Worm (Caenorhabditis elegans) whole organism, early embryonic: ENCODE data around the gene chk-2.

Experiments
- B0310.2 ChIP-seq: sonication (generic microtip); optimal IDR thresholded peaks from 2 replicates; lab custom pipeline; 2016; ENCODE audit warnings: mild to moderate bottlenecking, missing genetic modification characterization, missing compliant biosample characterization
- F13C5.2 ChIP-seq: sonication (generic microtip); optimal IDR thresholded peaks from 2 replicates; lab custom pipeline; 2017; ENCODE audit warnings: mild to moderate bottlenecking, missing genetic modification characterization, inconsistent platforms, missing compliant biosample characterization
- aly-1 ChIP-seq: sonication (generic microtip); optimal IDR thresholded peaks from 2 replicates; lab custom pipeline; 2016; ENCODE audit warnings: missing genetic modification characterization, missing compliant biosample characterization
- ama-1 ChIP-seq: fragments of 150-350 bp; optimal IDR thresholded peaks from 2 replicates; lab custom pipeline; 2014
- ceh-13 ChIP-seq: fragments of 200-800 bp; sonication (Bioruptor generic); optimal IDR thresholded peaks from 2 replicates; lab custom pipeline; 2018; ENCODE audit warnings: mild to moderate bottlenecking, missing genetic modification characterization, missing compliant biosample characterization
- ceh-36 ChIP-seq: sonication (generic microtip); optimal IDR thresholded peaks from 2 replicates; lab custom pipeline; 2016; ENCODE audit warnings: missing genetic modification characterization, inconsistent platforms, missing compliant biosample characterization
- ets-7 ChIP-seq: sonication (generic microtip); optimal IDR thresholded peaks from 2 replicates; lab custom pipeline; 2016; ENCODE audit warnings: missing genotype, missing genetic modification characterization, missing compliant biosample characterization
- flt-1 ChIP-seq: fragments of 200-800 bp; sonication (Bioruptor generic); IDR thresholded peaks from 2 replicates; pipeline ENCODE4 v1.3.6; 2022; ENCODE audit warnings: missing genetic modification characterization, missing compliant biosample characterization
- hmbx-1 ChIP-seq: sonication (generic microtip); optimal IDR thresholded peaks from 2 replicates; lab custom pipeline; 2016; ENCODE audit warnings: mild to moderate bottlenecking, missing genetic modification characterization, missing compliant biosample characterization
- hmg-4 ChIP-seq: fragments of 200-800 bp; sonication (Bioruptor generic); optimal IDR thresholded peaks from 2 replicates; lab custom pipeline; 2018; ENCODE audit warnings: mild to moderate bottlenecking, missing genetic modification characterization, missing compliant biosample characterization
- hnd-1 ChIP-seq: sonication (generic microtip); optimal IDR thresholded peaks from 2 replicates; lab custom pipeline; 2016; ENCODE audit warnings: missing genetic modification characterization, missing compliant biosample characterization
- pes-1 ChIP-seq: fragments of 200-800 bp; sonication (Bioruptor generic); IDR thresholded peaks from 2 replicates; pipeline ENCODE4 v1.3.6; 2022; ENCODE audit warnings: missing genetic modification reagents, missing genetic modification characterization, missing compliant biosample characterization
- scrt-1 ChIP-seq: fragments of 200-800 bp; sonication (Bioruptor generic); IDR thresholded peaks from 2 replicates; pipeline ENCODE4 v1.3.6; 2022; ENCODE audit warnings: missing genetic modification characterization, missing compliant biosample characterization
- sea-1 ChIP-seq: fragments of 200-800 bp; sonication (Bioruptor generic); conservative IDR thresholded peaks from 2 replicates; pipeline ENCODE4 v1.3.6; 2022; ENCODE audit warnings: missing genetic modification characterization, missing compliant biosample characterization
- tbx-11 ChIP-seq: fragments of 200-800 bp; sonication (Bioruptor generic); IDR thresholded peaks from 2 replicates; pipeline ENCODE4 v1.3.6; 2022; ENCODE audit warnings: missing genetic modification characterization, missing compliant biosample characterization
- tbx-37 ChIP-seq: fragments of 200-800 bp; sonication (Bioruptor generic); conservative IDR thresholded peaks from 2 replicates; pipeline ENCODE4 v1.3.6; 2022; ENCODE audit warnings: missing genetic modification reagents, missing genetic modification characterization, missing compliant biosample characterization
- tra-4 ChIP-seq: sonication (generic microtip); optimal IDR thresholded peaks from 2 replicates; lab custom pipeline; 2017; ENCODE audit warnings: missing genetic modification characterization, missing compliant biosample characterization

chk-2 gene

DNA sequence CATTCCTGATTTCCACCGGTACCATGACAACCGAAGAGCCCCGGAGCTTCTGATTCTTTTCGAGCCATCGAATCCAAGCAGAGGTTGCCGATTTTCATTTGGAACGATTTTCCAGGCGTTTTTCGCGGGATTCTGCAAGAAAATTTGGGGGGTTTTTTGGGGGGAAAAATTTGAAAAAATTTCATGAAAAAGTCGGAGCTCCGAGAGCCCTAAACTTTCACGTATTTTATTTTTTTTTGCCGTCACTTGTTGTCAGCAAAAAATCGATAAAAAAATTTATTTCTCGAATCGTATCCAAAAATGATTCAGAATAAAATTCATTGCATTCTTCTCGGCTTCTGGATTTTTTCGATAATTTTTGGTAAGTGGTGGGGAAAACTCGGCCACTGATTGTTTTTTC is 32.9 kb downstream of the chk-2 start, which contains the start of gene Y116F11B.13:
TSS of gene Y116F11B.13 (plus strand) at position 301 of the 400 bp plus-strand sequence.
- TF ChIP-seq hmbx-1 (tag; lab: Kevin White, UChicago) (no peak), hmg-4 (GFP tag; lab: Kevin White, UChicago) (no peak), scrt-1 (GFP tag; lab: Robert Waterston, UW) (no peak), aly-1 (tag; lab: Kevin White, UChicago) (no peak), sea-1 (GFP tag; lab: Robert Waterston, UW) (no peak), tbx-37 (no peak), tbx-11 (GFP tag; lab: Robert Waterston, UW) (no peak), hnd-1 (no peak), tra-4 (tag; lab: Kevin White, UChicago) (no peak), B0310.2 (tag; lab: Kevin White, UChicago) (no peak), pes-1 (GFP tag; lab: Robert Waterston, UW) (no peak), ceh-36 (tag; lab: Kevin White, UChicago) (no peak), flt-1 (GFP tag; lab: Robert Waterston, UW) (no peak), ets-7 (tag; lab: Kevin White, UChicago) (no peak), F13C5.2 (no peak), ceh-13 (GFP tag; lab: Kevin White, UChicago) (no peak), ama-1 (lab: Kevin White, UChicago) (no peak)

DNA sequence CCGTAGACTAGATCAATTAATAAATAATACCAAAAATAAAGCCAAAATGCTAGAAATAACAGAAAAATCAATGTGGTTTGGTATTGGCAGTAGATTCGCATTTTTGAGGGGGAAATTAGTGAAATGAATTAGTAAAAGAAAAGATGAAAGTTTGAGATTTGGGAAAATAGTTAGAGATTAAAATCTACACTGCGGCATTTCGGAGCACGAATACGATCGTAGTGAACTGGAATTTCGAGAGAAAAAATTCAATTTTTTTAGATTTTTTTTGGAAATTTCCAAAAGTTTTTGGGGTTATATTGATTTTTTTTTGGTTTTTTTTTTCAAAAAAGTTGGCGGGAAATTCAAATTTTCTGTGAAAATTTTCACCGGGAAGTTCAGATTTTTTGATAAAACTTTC is 47.9 kb downstream of the chk-2 start, which contains the start of gene Y116F11B.9:
TSS of gene Y116F11B.9 (minus strand) at position 101 of the 400 bp plus-strand sequence.
- no peak for TF ChIP-seq ets-7 (tag; lab: Kevin White, UChicago)
- no peak for TF ChIP-seq tbx-37
- no peak for TF ChIP-seq hnd-1
- no peak for TF ChIP-seq hmbx-1 (tag; lab: Kevin White, UChicago)
- TF ChIP-seq ceh-36 (tag; lab: Kevin White, UChicago) = no peak
- TF ChIP-seq hmg-4 (GFP tag; lab: Kevin White, UChicago) = no peak
- TF ChIP-seq ama-1 (lab: Kevin White, UChicago) = no peak
- no peak for TF ChIP-seq sea-1 (GFP tag; lab: Robert Waterston, UW)
- TF ChIP-seq tbx-11 (GFP tag; lab: Robert Waterston, UW) = no peak
- TF ChIP-seq scrt-1 (GFP tag; lab: Robert Waterston, UW) = no peak
- no peak for TF ChIP-seq pes-1 (GFP tag; lab: Robert Waterston, UW)
- TF ChIP-seq tra-4 (tag; lab: Kevin White, UChicago) = no peak
- TF ChIP-seq B0310.2 (tag; lab: Kevin White, UChicago) = no peak

DNA sequence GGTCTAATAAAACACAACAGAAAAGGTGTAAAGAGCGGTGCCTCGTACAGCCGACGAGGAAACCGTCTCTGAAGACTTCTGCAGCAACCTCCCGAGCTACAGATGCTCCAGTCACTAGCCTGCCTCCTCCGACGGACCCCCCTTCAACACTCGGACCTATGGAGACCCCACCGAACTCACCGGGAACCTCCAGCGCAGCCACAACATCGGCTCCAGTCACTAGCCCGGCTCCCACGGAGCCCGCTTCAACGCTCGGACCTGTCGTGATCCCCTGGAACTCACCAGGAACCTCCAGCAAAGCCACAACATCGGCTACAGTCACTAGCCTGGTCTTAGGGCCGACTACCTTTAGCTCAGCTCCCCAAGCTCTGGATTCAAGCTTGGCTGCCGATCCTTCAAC is 55.6 kb downstream of the chk-2 start:
- no peak for TF ChIP-seq pes-1 (GFP tag; lab: Robert Waterston, UW)
- no peak for TF ChIP-seq tra-4 (tag; lab: Kevin White, UChicago)
- TF ChIP-seq ama-1 (lab: Kevin White, UChicago) = no peak
- no peak for TF ChIP-seq aly-1 (tag; lab: Kevin White, UChicago)
- no peak for TF ChIP-seq hmg-4 (GFP tag; lab: Kevin White, UChicago)
